Worm (Caenorhabditis elegans) whole organism, mixed stage, embryonic: Measurements from ENCODE around the gene nlp-35.

Source experiments
- ceh-39 ChIP-seq: fragments of 150-350 bp; optimal IDR thresholded peaks from 2 replicates; lab custom pipeline; 2014; ENCODE audit warnings: missing biosample characterization, missing genetic modification characterization
- ces-1 ChIP-seq: fragments of 150-350 bp; optimal IDR thresholded peaks from 2 replicates; lab custom pipeline; 2014; ENCODE audit warnings: missing biosample characterization, missing genetic modification reagents, missing genetic modification characterization
- elt-3 ChIP-seq: fragments of 150-350 bp; optimal IDR thresholded peaks from 2 replicates; lab custom pipeline; 2014; ENCODE audit warnings: missing biosample characterization, missing genetic modification characterization
- mep-1 ChIP-seq: fragments of 150-350 bp; optimal IDR thresholded peaks from 2 replicates; lab custom pipeline; 2017; ENCODE audit warnings: missing biosample characterization, missing genetic modification reagents, missing genetic modification characterization, inconsistent platforms
- nhr-237 ChIP-seq: fragments of 150-350 bp; optimal IDR thresholded peaks from 2 replicates; lab custom pipeline; 2014; ENCODE audit warnings: missing biosample characterization, missing genetic modification characterization
- unc-39 ChIP-seq: fragments of 150-350 bp; optimal IDR thresholded peaks from 2 replicates; lab custom pipeline; 2014; ENCODE audit warnings: missing biosample characterization, missing genetic modification characterization

- TF ChIP-seq mep-1 (no peak), nhr-237 (no peak), elt-3 (tag; lab: Kevin White, UChicago) (no peak), ces-1 (no peak), ceh-39 (tag; lab: Kevin White, UChicago) (no peak), unc-39 (tag; lab: Kevin White, UChicago) (no peak)
Measured at ce11 chrIV:9545986-9546385, 27.3 kb upstream of the nlp-35 start, which contains the start of gene T05A1.5.
